Fruit fly (Drosophila melanogaster): ENCODE results near the gene CG34300.

- TF ChIP-seq Mnt (GFP tag; optimal IDR thresholded peaks at IDR 0.05), result no peak
- no peak for TF ChIP-seq toe (GFP tag; optimal IDR thresholded peaks at IDR 0.05)
- TF ChIP-seq CG14711 (tag; optimal IDR thresholded peaks at IDR 0.05), result no peak
- no peak for TF ChIP-seq ovo (GFP tag; optimal IDR thresholded peaks at IDR 0.05)
- TF ChIP-seq cic (GFP tag; optimal IDR thresholded peaks at IDR 0.05), result no peak
- TF ChIP-seq bab1 (GFP tag; optimal IDR thresholded peaks at IDR 0.05), result no peak
- no peak for TF ChIP-seq CG1620 (GFP tag; optimal IDR thresholded peaks at IDR 0.05)
- TF ChIP-seq Clk (GFP tag; optimal IDR thresholded peaks at IDR 0.05), result no peak
- TF ChIP-seq Crg-1 (GFP tag; optimal IDR thresholded peaks at IDR 0.05), result no peak
- TF ChIP-seq CG5204 (GFP tag; optimal IDR thresholded peaks at IDR 0.05), result no peak
- no peak for TF ChIP-seq CG33017 (tag; optimal IDR thresholded peaks at IDR 0.05)
- TF ChIP-seq kay (GFP tag; ENCODE audit: borderline replicate concordance), result no peak
These were observed 32.2 kb upstream of the CG34300 start for dm6 chr3R:30338648-30339038.
